Worm (Caenorhabditis elegans) whole organism, midembryonic: ENCODE data around the gene F32H5.1.

Experiments used
- T22C8.4 ChIP-seq: fragments of 200-800 bp; sonication (Bioruptor generic); IDR thresholded peaks from 2 replicates; pipeline ENCODE4 v1.3.6; 2022; ENCODE audit warnings: missing genetic modification characterization, missing compliant biosample characterization
- cog-1 ChIP-seq: sonication (generic microtip); optimal IDR thresholded peaks from 2 replicates; lab custom pipeline; 2016; ENCODE audit warnings: missing genetic modification characterization, missing compliant biosample characterization
- flt-1 ChIP-seq: fragments of 200-800 bp; sonication (Bioruptor generic); IDR thresholded peaks from 2 replicates; pipeline ENCODE4 v1.3.6; 2022; ENCODE audit warnings: missing genetic modification characterization, missing compliant biosample characterization
- klf-2 ChIP-seq: fragments of 200-800 bp; sonication (Bioruptor generic); conservative IDR thresholded peaks from 2 replicates; pipeline ENCODE4 v1.3.6; 2022; ENCODE audit warnings: missing genetic modification reagents, missing genetic modification characterization, missing compliant biosample characterization
- med-1 ChIP-seq: sonication (generic microtip); optimal IDR thresholded peaks from 2 replicates; lab custom pipeline; 2017; ENCODE audit warnings: missing genetic modification characterization, mild to moderate bottlenecking, missing compliant biosample characterization, antibody characterized with exemption, missing genetic modification reagents; ENCODE audit not compliant: insufficient read depth
- tab-1 ChIP-seq: fragments of 200-800 bp; sonication (Bioruptor generic); IDR thresholded peaks from 2 replicates; pipeline ENCODE4 v1.3.6; 2022; ENCODE audit warnings: missing genetic modification characterization, missing compliant biosample characterization
- ztf-23 ChIP-seq: fragments of 200-800 bp; sonication (Bioruptor generic); IDR thresholded peaks from 2 replicates; pipeline ENCODE4 v1.3.6; 2022; ENCODE audit warnings: missing genetic modification reagents, missing genetic modification characterization, missing compliant biosample characterization
- ztf-29 ChIP-seq: fragments of 200-800 bp; sonication (Bioruptor generic); IDR thresholded peaks from 2 replicates; pipeline ENCODE4 v1.3.6; 2022; ENCODE audit warnings: missing genetic modification reagents, missing genetic modification characterization, missing compliant biosample characterization

ce11 chrV:13358823-13359592 is 1.2 kb upstream of the F32H5.1 start, which contains the start of gene F32H5.3:
- TF ChIP-seq med-1 (GFP tag; lab: Kevin White, UChicago) (no peak), tab-1 (GFP tag; lab: Robert Waterston, UW) (no peak), T22C8.4 (no peak), flt-1 (GFP tag; lab: Robert Waterston, UW) (no peak), klf-2 (GFP tag; lab: Robert Waterston, UW) (no peak), ztf-29 (no peak), ztf-23 (GFP tag; lab: Robert Waterston, UW) (no peak), cog-1 (no peak)
